Fruit fly (Drosophila melanogaster) whole organism, embryonic: ENCODE measurements around the gene CG14984.
A peak's percentile ranks its signal among the peaks of the same experiment; 100 is the strongest.

Source experiments
- Bteb2 ChIP-seq: fragments of 200-800 bp; sonication (Bioruptor generic); optimal IDR thresholded peaks from 2 replicates; lab custom pipeline; 2016; ENCODE audit warnings: missing biosample characterization, missing genetic modification characterization
- CG10321 ChIP-seq: fragments of 200-800 bp; sonication (Bioruptor generic); IDR thresholded peaks from 2 replicates; pipeline ENCODE4 v1.3.6; 2022; ENCODE audit warnings: missing biosample characterization, missing genetic modification characterization
- CG11456 ChIP-seq: fragments of 200-800 bp; sonication (Bioruptor generic); IDR thresholded peaks from 3 replicates; pipeline ENCODE4 v1.3.6; 2022; ENCODE audit warnings: missing biosample characterization, missing genetic modification characterization
- CG11560 ChIP-seq: fragments of 200-800 bp; sonication (Bioruptor generic); IDR thresholded peaks from 3 replicates; pipeline ENCODE4 v1.3.6; 2022; ENCODE audit warnings: missing biosample characterization, missing genetic modification characterization
- CG14441 ChIP-seq: fragments of 200-800 bp; sonication (Bioruptor generic); IDR thresholded peaks from 2 replicates; pipeline ENCODE4 v1.3.6; 2022; ENCODE audit warnings: missing biosample characterization, missing genetic modification characterization
- CG14965 ChIP-seq: fragments of 200-800 bp; sonication (Bioruptor generic); optimal IDR thresholded peaks from 2 replicates; lab custom pipeline; 2016; ENCODE audit warnings: missing biosample characterization, missing genetic modification characterization, borderline replicate concordance
- CG15011 ChIP-seq: fragments of 200-800 bp; sonication (Bioruptor generic); optimal IDR thresholded peaks from 3 replicates; lab custom pipeline; 2018; ENCODE audit warnings: missing biosample characterization, mild to moderate bottlenecking, missing genetic modification characterization
- CG15269 ChIP-seq: fragments of 200-800 bp; sonication (Bioruptor generic); optimal IDR thresholded peaks from 2 replicates; lab custom pipeline; 2018; ENCODE audit warnings: missing biosample characterization, mild to moderate bottlenecking, missing genetic modification characterization, moderate library complexity
- CG17359 ChIP-seq: fragments of 200-800 bp; sonication (Bioruptor generic); optimal IDR thresholded peaks from 3 replicates; lab custom pipeline; 2018; ENCODE audit warnings: missing biosample characterization, mild to moderate bottlenecking, missing genetic modification characterization, moderate library complexity
- CG1792 ChIP-seq: fragments of 200-800 bp; sonication (Bioruptor generic); optimal IDR thresholded peaks from 2 replicates; lab custom pipeline; 2016; ENCODE audit warnings: missing biosample characterization, missing genetic modification characterization
- CG18599 ChIP-seq: fragments of 200-800 bp; sonication (Bioruptor generic); optimal IDR thresholded peaks from 3 replicates; lab custom pipeline; 2017; ENCODE audit warnings: missing biosample characterization, missing genetic modification characterization, mild to moderate bottlenecking, moderate library complexity, missing genetic modification reagents
- CG2120 ChIP-seq: fragments of 200-800 bp; sonication (Bioruptor generic); optimal IDR thresholded peaks from 3 replicates; lab custom pipeline; 2016; ENCODE audit warnings: missing biosample characterization, missing genetic modification characterization
- CG2678 ChIP-seq: fragments of 200-800 bp; sonication (Bioruptor generic); optimal IDR thresholded peaks from 3 replicates; lab custom pipeline; 2019; ENCODE audit warnings: missing biosample characterization, mild to moderate bottlenecking, missing genetic modification characterization, moderate library complexity
- CG31388 ChIP-seq: fragments of 200-800 bp; sonication (Bioruptor generic); optimal IDR thresholded peaks from 2 replicates; lab custom pipeline; 2016; ENCODE audit warnings: missing biosample characterization, missing genetic modification characterization
- CG3726 ChIP-seq: fragments of 200-800 bp; sonication (Bioruptor generic); IDR thresholded peaks from 3 replicates; pipeline ENCODE4, ENCODE4 v1.3.6; 2022; ENCODE audit warnings: missing biosample characterization, missing genetic modification characterization
- CG4424 ChIP-seq: fragments of 200-800 bp; sonication (Bioruptor generic); optimal IDR thresholded peaks from 3 replicates; lab custom pipeline; 2016; ENCODE audit warnings: missing biosample characterization, missing genetic modification characterization
- CG4820 ChIP-seq: fragments of 200-800 bp; sonication (Bioruptor generic); optimal IDR thresholded peaks from 3 replicates; lab custom pipeline; 2016; ENCODE audit warnings: missing biosample characterization, missing genetic modification characterization
- CG6854 ChIP-seq: fragments of 200-800 bp; sonication (Bioruptor generic); optimal IDR thresholded peaks from 3 replicates; lab custom pipeline; 2017; ENCODE audit warnings: missing biosample characterization, mild to moderate bottlenecking, missing genetic modification characterization
- CG7357 ChIP-seq: fragments of 200-800 bp; sonication (Bioruptor generic); IDR thresholded peaks from 3 replicates; pipeline ENCODE4 v1.3.6; 2022; ENCODE audit warnings: missing biosample characterization, missing genetic modification characterization
- CG7372 ChIP-seq: fragments of 200-800 bp; sonication (Bioruptor generic); IDR thresholded peaks from 2 replicates; pipeline ENCODE4 v1.3.6; 2022; ENCODE audit warnings: missing biosample characterization, missing genetic modification characterization
- CG9215 ChIP-seq: fragments of 200-800 bp; sonication (Bioruptor generic); IDR thresholded peaks from 2 replicates; pipeline ENCODE4 v1.3.6; 2022; ENCODE audit warnings: missing biosample characterization, missing genetic modification characterization
- CTCF ChIP-seq: fragments of 200-800 bp; sonication (Bioruptor generic); optimal IDR thresholded peaks from 2 replicates; lab custom pipeline; 2017; ENCODE audit warnings: missing biosample characterization, mild to moderate bottlenecking, missing genetic modification characterization, moderate library complexity
- CkIIα-i1 ChIP-seq: fragments of 200-800 bp; sonication (Bioruptor generic); IDR thresholded peaks from 2 replicates; pipeline ENCODE4 v1.3.6; 2022; ENCODE audit warnings: missing biosample characterization, missing genetic modification characterization
- Drgx ChIP-seq: fragments of 200-800 bp; sonication (Bioruptor generic); IDR thresholded peaks from 2 replicates; pipeline ENCODE4 v1.3.6; 2022; ENCODE audit warnings: missing biosample characterization, missing genetic modification characterization
- ERR ChIP-seq: fragments of 200-800 bp; sonication (Bioruptor generic); optimal IDR thresholded peaks from 2 replicates; lab custom pipeline; 2016; ENCODE audit warnings: missing biosample characterization, missing genetic modification characterization
- Gug ChIP-seq: fragments of 200-800 bp; sonication (Bioruptor generic); IDR thresholded peaks from 4 replicates; pipeline ENCODE4 v1.3.6; 2022; ENCODE audit warnings: missing biosample characterization, missing genetic modification characterization
- Sry-β ChIP-seq: fragments of 200-800 bp; sonication (Bioruptor generic); optimal IDR thresholded peaks from 2 replicates; lab custom pipeline; 2018; ENCODE audit warnings: missing biosample characterization, mild to moderate bottlenecking, missing genetic modification characterization, moderate library complexity
- TFAM ChIP-seq: fragments of 200-800 bp; sonication (Bioruptor generic); optimal IDR thresholded peaks from 2 replicates; lab custom pipeline; 2017; ENCODE audit warnings: missing biosample characterization, missing genetic modification characterization, inconsistent platforms
- Taf1 ChIP-seq: fragments of 200-800 bp; sonication (Bioruptor generic); IDR thresholded peaks from 2 replicates; pipeline ENCODE4 v1.3.6; 2022; ENCODE audit warnings: missing biosample characterization, missing genetic modification characterization
- Xbp1 ChIP-seq: fragments of 200-800 bp; sonication (Bioruptor generic); optimal IDR thresholded peaks from 3 replicates; lab custom pipeline; 2016; ENCODE audit warnings: missing biosample characterization, mild to moderate bottlenecking, missing genetic modification characterization
- Xrp1 ChIP-seq: fragments of 200-800 bp; sonication (Bioruptor generic); IDR thresholded peaks from 2 replicates; pipeline ENCODE4 v1.3.6; 2022; ENCODE audit warnings: missing biosample characterization, missing genetic modification characterization
- aop ChIP-seq: fragments of 200-800 bp; sonication (Bioruptor generic); IDR thresholded peaks from 2 replicates; pipeline ENCODE4 v1.3.6; 2022; ENCODE audit warnings: missing biosample characterization, missing genetic modification characterization
- bigmax ChIP-seq: fragments of 200-800 bp; sonication (Bioruptor generic); optimal IDR thresholded peaks from 2 replicates; lab custom pipeline; 2018; ENCODE audit warnings: missing biosample characterization, mild to moderate bottlenecking, missing genetic modification characterization
- cwo ChIP-seq: fragments of 200-800 bp; sonication (Bioruptor generic); optimal IDR thresholded peaks from 3 replicates; lab custom pipeline; 2017; ENCODE audit warnings: missing biosample characterization, missing genetic modification characterization, mild to moderate bottlenecking, moderate library complexity, missing genetic modification reagents
- dmrt99B ChIP-seq: fragments of 200-800 bp; sonication (Bioruptor generic); optimal IDR thresholded peaks from 2 replicates; lab custom pipeline; 2018; ENCODE audit warnings: missing biosample characterization, mild to moderate bottlenecking, missing genetic modification characterization, moderate library complexity
- esg ChIP-seq: fragments of 200-800 bp; sonication (Bioruptor generic); conservative IDR thresholded peaks from 2 replicates; pipeline ENCODE4 v1.3.6; 2022; ENCODE audit warnings: missing biosample characterization, missing genetic modification characterization
- exex ChIP-seq: fragments of 200-800 bp; sonication (Bioruptor generic); optimal IDR thresholded peaks from 4 replicates; lab custom pipeline; 2018; ENCODE audit warnings: missing biosample characterization, mild to moderate bottlenecking, missing genetic modification characterization, moderate library complexity
- fd3F ChIP-seq: fragments of 200-800 bp; sonication (Bioruptor generic); optimal IDR thresholded peaks from 2 replicates; lab custom pipeline; 2018; ENCODE audit warnings: missing biosample characterization, mild to moderate bottlenecking, missing genetic modification characterization, moderate library complexity
- fu2 ChIP-seq: fragments of 200-800 bp; sonication (Bioruptor generic); optimal IDR thresholded peaks from 2 replicates; lab custom pipeline; 2016; ENCODE audit warnings: missing biosample characterization, missing genetic modification characterization
- hbn ChIP-seq: fragments of 200-800 bp; sonication (Bioruptor generic); IDR thresholded peaks from 2 replicates; pipeline ENCODE4 v1.3.6; 2022; ENCODE audit warnings: missing biosample characterization, missing genetic modification characterization; ENCODE audit not compliant: partially characterized antibody
- her ChIP-seq: fragments of 200-800 bp; sonication (Bioruptor generic); optimal IDR thresholded peaks from 2 replicates; lab custom pipeline; 2016; ENCODE audit warnings: missing biosample characterization, missing genetic modification characterization
- klu ChIP-seq: fragments of 200-800 bp; sonication (Bioruptor generic); IDR thresholded peaks from 2 replicates; pipeline ENCODE4 v1.3.6; 2022; ENCODE audit warnings: missing biosample characterization, missing genetic modification characterization
- lilli ChIP-seq: fragments of 200-800 bp; sonication (Bioruptor generic); optimal IDR thresholded peaks from 3 replicates; lab custom pipeline; 2016; ENCODE audit warnings: missing biosample characterization, missing genetic modification characterization
- mam ChIP-seq: fragments of 200-800 bp; sonication (Bioruptor generic); optimal IDR thresholded peaks from 3 replicates; lab custom pipeline; 2016; ENCODE audit warnings: missing biosample characterization, missing genetic modification characterization
- nom ChIP-seq: fragments of 200-800 bp; sonication (Bioruptor generic); optimal IDR thresholded peaks from 2 replicates; lab custom pipeline; 2017; ENCODE audit warnings: missing biosample characterization, missing genetic modification characterization, mild to moderate bottlenecking, moderate library complexity, missing genetic modification reagents
- pho ChIP-seq: fragments of 200-800 bp; sonication (Bioruptor generic); optimal IDR thresholded peaks from 2 replicates; lab custom pipeline; 2016; ENCODE audit warnings: missing biosample characterization, missing genetic modification characterization
- pum ChIP-seq: fragments of 200-800 bp; sonication (Bioruptor generic); optimal IDR thresholded peaks from 2 replicates; lab custom pipeline; 2016; ENCODE audit warnings: missing biosample characterization, missing genetic modification characterization
- ranshi ChIP-seq: fragments of 200-800 bp; sonication (Bioruptor generic); IDR thresholded peaks from 2 replicates; pipeline ENCODE4 v1.3.6; 2022; ENCODE audit warnings: missing biosample characterization, missing genetic modification characterization
- slbo ChIP-seq: fragments of 200-800 bp; sonication (Bioruptor generic); IDR thresholded peaks from 2 replicates; pipeline ENCODE4 v1.3.6; 2022; ENCODE audit warnings: missing biosample characterization, missing genetic modification characterization
- toy ChIP-seq: fragments of 200-800 bp; sonication (Bioruptor generic); IDR thresholded peaks from 2 replicates; pipeline ENCODE4 v1.3.6; 2022; ENCODE audit warnings: missing biosample characterization, missing genetic modification characterization
- unpg ChIP-seq: fragments of 200-800 bp; sonication (Bioruptor generic); optimal IDR thresholded peaks from 3 replicates; lab custom pipeline; 2018; ENCODE audit warnings: missing biosample characterization, mild to moderate bottlenecking, missing genetic modification characterization, moderate library complexity
- zfh2 ChIP-seq: fragments of 200-800 bp; sonication (Bioruptor generic); optimal IDR thresholded peaks from 2 replicates; lab custom pipeline; 2016; ENCODE audit warnings: missing biosample characterization, missing genetic modification characterization

Gene CG14984

DNA sequence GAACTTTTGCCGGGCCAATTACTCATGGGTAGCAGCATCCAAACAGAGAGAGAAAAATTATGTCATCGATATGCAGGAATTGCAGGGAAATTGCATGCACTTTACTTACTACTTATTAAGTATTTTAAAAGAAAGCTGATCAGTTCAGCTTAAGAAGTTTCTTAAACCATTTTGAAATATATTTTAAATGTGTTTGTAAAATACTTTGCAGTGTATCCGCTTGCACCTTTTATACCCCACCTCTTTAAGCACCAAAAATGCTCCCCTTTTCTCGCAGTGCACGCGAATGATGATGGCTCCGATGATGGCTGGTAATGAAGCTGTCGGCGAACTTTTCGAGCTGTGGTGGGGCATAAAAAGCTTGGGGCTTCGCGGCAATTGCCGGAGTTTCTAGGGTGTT lies at the start of gene CG14984:
Gene CG14984 (minus strand): TSS at position 83 of the 400 bp plus-strand sequence.
- TF ChIP-seq CG6854 (GFP tag; lab: Kevin White, UChicago) (peak; percentile 41), CG3726 (GFP tag; lab: Robert Waterston, UW) (no peak), unpg (GFP tag; lab: Kevin White, UChicago) (no peak), CG14441 (GFP tag; lab: Robert Waterston, UW) (0 out of 2 replicates have a peak, but pooled peaks have one; percentile 16), hbn (GFP tag; lab: Robert Waterston, UW) (no peak), CG2678 (tag; lab: Kevin White, UChicago) (peak; percentile 70), CG7357 (no peak), ranshi (GFP tag; lab: Robert Waterston, UW) (peak; percentile 55; the same call in 1 of the 2 replicates), esg (GFP tag; lab: Robert Waterston, UW) (0 out of 2 replicates have a peak, but pooled peaks have one; percentile 12), mam (GFP tag; lab: Kevin White, UChicago) (peak; percentile 49), CG9215 (GFP tag; lab: Robert Waterston, UW) (peak; percentile 58), Gug (GFP tag; lab: Robert Waterston, UW) (peak; percentile 57; the same call in 2 of the 4 replicates), Xbp1 (peak; percentile 20), slbo (GFP tag; lab: Robert Waterston, UW) (peak; percentile 77), CG11560 (tag; lab: Robert Waterston, UW) (peak; percentile 50; the same call in 1 of the 3 replicates), ERR (GFP tag; lab: Kevin White, UChicago) (peak; percentile 1), CG4820 (GFP tag; lab: Kevin White, UChicago) (peak; percentile 19), pum (GFP tag; lab: Kevin White, UChicago) (no peak), Drgx (peak; percentile 72), toy (0 out of 2 replicates have a peak, but pooled peaks have one; percentile 55), CG17359 (tag; lab: Kevin White, UChicago) (peak; percentile 29), Xrp1 (peak; percentile 34; the same call in 1 of the 2 replicates), lilli (GFP tag; lab: Kevin White, UChicago) (peak; percentile 57), aop (GFP tag; lab: Robert Waterston, UW) (no peak), cwo (GFP tag; lab: Kevin White, UChicago) (peak; percentile 63), TFAM (GFP tag; lab: Kevin White, UChicago) (no peak), nom (peak; percentile 71), CG7372 (GFP tag; lab: Robert Waterston, UW) (peak; percentile 51; the same call in 1 of the 2 replicates), exex (tag; lab: Kevin White, UChicago) (no peak), bigmax (GFP tag; lab: Kevin White, UChicago) (no peak), her (GFP tag; lab: Kevin White, UChicago) (no peak), CG10321 (no peak), CG2120 (GFP tag; lab: Kevin White, UChicago) (peak; percentile 71), fu2 (GFP tag; lab: Kevin White, UChicago) (peak; percentile 30), CTCF (GFP tag; lab: Kevin White, UChicago) (no peak), CG15011 (GFP tag; lab: Kevin White, UChicago) (peak; percentile 44), Taf1 (GFP tag; lab: Robert Waterston, UW) (peak; percentile 45; the same call in 1 of the 2 replicates), CG14965 (GFP tag; lab: Kevin White, UChicago) (no peak), Sry-β (GFP tag; lab: Kevin White, UChicago) (no peak), CkIIα-i1 (no peak), CG18599 (peak; percentile 76), CG4424 (GFP tag; lab: Kevin White, UChicago) (peak; percentile 29), pho (GFP tag; lab: Kevin White, UChicago) (peak; percentile 28), CG15269 (tag; lab: Kevin White, UChicago) (peak; percentile 20), Bteb2 (GFP tag; lab: Kevin White, UChicago) (peak; percentile 20), CG1792 (GFP tag; lab: Kevin White, UChicago) (peak; percentile 23), CG11456 (GFP tag; lab: Robert Waterston, UW) (peak; percentile 71; the same call in 2 of the 3 replicates), fd3F (GFP tag; lab: Kevin White, UChicago) (no peak), CG31388 (peak; percentile 4), klu (GFP tag; lab: Robert Waterston, UW) (peak; percentile 61), zfh2 (peak; percentile 54), dmrt99B (tag; lab: Kevin White, UChicago) (peak; percentile 28)
